Worm (Caenorhabditis elegans): ENCODE data around the gene ivns-1.

ivns-1 gene

ce11 chrX:12603322-12603984 is 30.7 kb downstream of the ivns-1 start, which contains the start of the genes T24D5.6 and R09A8.9:
Gene T24D5.6 (plus strand): TSS chrX:12603622.
Gene R09A8.9 (plus strand): TSS chrX:12603934.
- no peak for TF ChIP-seq mls-2 (tag; optimal IDR thresholded peaks at IDR 0.05)
- TF ChIP-seq ham-2 (GFP tag; optimal IDR thresholded peaks at IDR 0.05): no peak
- no peak for TF ChIP-seq zip-8 (tag; optimal IDR thresholded peaks at IDR 0.05)
- TF ChIP-seq elt-1 (tag; optimal IDR thresholded peaks at IDR 0.05; ENCODE audit: borderline replicate concordance, insufficient read depth): no peak
- no peak for TF ChIP-seq sem-2 (GFP tag; optimal IDR thresholded peaks at IDR 0.05)
- TF ChIP-seq mab-5 (tag; optimal IDR thresholded peaks at IDR 0.05): no peak
- no peak for TF ChIP-seq nhr-28 (tag; optimal IDR thresholded peaks at IDR 0.05)
- TF ChIP-seq nhr-2 (tag; optimal IDR thresholded peaks at IDR 0.05): no peak
- no peak for TF ChIP-seq ces-1 (GFP tag; optimal IDR thresholded peaks at IDR 0.05)
- TF ChIP-seq unc-62 (GFP tag; optimal IDR thresholded peaks at IDR 0.05): no peak
- TF ChIP-seq lin-13 (tag; optimal IDR thresholded peaks at IDR 0.05): no peak

- TF ChIP-seq ham-2 (GFP tag; optimal IDR thresholded peaks at IDR 0.05) (no peak), tbx-8 (GFP tag; optimal IDR thresholded peaks at IDR 0.05) (no peak), mep-1 (tag; optimal IDR thresholded peaks at IDR 0.05) (no peak), hlh-1 (tag; optimal IDR thresholded peaks at IDR 0.05) (no peak), zip-8 (tag; optimal IDR thresholded peaks at IDR 0.05) (no peak), blmp-1 (tag; optimal IDR thresholded peaks at IDR 0.05) (no peak), nhr-2 (tag; optimal IDR thresholded peaks at IDR 0.05) (no peak), snpc-4 (tag; optimal IDR thresholded peaks at IDR 0.05) (no peak), mab-5 (tag; optimal IDR thresholded peaks at IDR 0.05) (no peak), ceh-83 (GFP tag; optimal IDR thresholded peaks at IDR 0.05) (no peak), nhr-12 (tag; optimal IDR thresholded peaks at IDR 0.05) (no peak), elt-3 (tag; optimal IDR thresholded peaks at IDR 0.05) (no peak), flh-1 (GFP tag; optimal IDR thresholded peaks at IDR 0.05) (no peak), pha-4 (tag; optimal IDR thresholded peaks at IDR 0.05) (no peak)
Observed at ce11 chrX:12602611-12603010, 31.5 kb downstream of the ivns-1 start.

- no peak for TF ChIP-seq pha-4 (tag; optimal IDR thresholded peaks at IDR 0.05)
- TF ChIP-seq blmp-1 (tag; optimal IDR thresholded peaks at IDR 0.05): no peak
- no peak for TF ChIP-seq ceh-83 (GFP tag; optimal IDR thresholded peaks at IDR 0.05)
- TF ChIP-seq ceh-43 (GFP tag; optimal IDR thresholded peaks at IDR 0.05): no peak
- no peak for TF ChIP-seq ces-1 (GFP tag; optimal IDR thresholded peaks at IDR 0.05)
- no peak for TF ChIP-seq mep-1 (tag; optimal IDR thresholded peaks at IDR 0.05)
- no peak for TF ChIP-seq mab-5 (tag; optimal IDR thresholded peaks at IDR 0.05)
- no peak for TF ChIP-seq hlh-1 (tag; optimal IDR thresholded peaks at IDR 0.05)
- no peak for TF ChIP-seq sptf-1 (tag; optimal IDR thresholded peaks at IDR 0.05)
- no peak for TF ChIP-seq unc-120 (tag; optimal IDR thresholded peaks at IDR 0.05; ENCODE audit: poor library complexity, severe bottlenecking)
- TF ChIP-seq zip-8 (tag; optimal IDR thresholded peaks at IDR 0.05): no peak
- TF ChIP-seq cnd-1 (tag; optimal IDR thresholded peaks at IDR 0.05): no peak
- TF ChIP-seq ceh-39 (tag; optimal IDR thresholded peaks at IDR 0.05): no peak
- TF ChIP-seq elt-3 (tag; optimal IDR thresholded peaks at IDR 0.05): no peak
- no peak for TF ChIP-seq tbx-8 (GFP tag; optimal IDR thresholded peaks at IDR 0.05)
Observed at ce11 chrX:12596868-12597267, 37.3 kb downstream of the ivns-1 start, which contains the start of gene T24D5.4. Gene T24D5.4 (plus strand): TSS chrX:12597168.

- TF ChIP-seq ceh-43 (GFP tag; optimal IDR thresholded peaks at IDR 0.05): no peak
- TF ChIP-seq tbx-8 (GFP tag; optimal IDR thresholded peaks at IDR 0.05): no peak
- no peak for TF ChIP-seq sptf-1 (tag; optimal IDR thresholded peaks at IDR 0.05)
- no peak for TF ChIP-seq unc-39 (tag; optimal IDR thresholded peaks at IDR 0.05)
- TF ChIP-seq bed-3 (GFP tag; optimal IDR thresholded peaks at IDR 0.05): no peak
- TF ChIP-seq zip-8 (tag; optimal IDR thresholded peaks at IDR 0.05): no peak
- TF ChIP-seq blmp-1 (tag; optimal IDR thresholded peaks at IDR 0.05): no peak
- no peak for TF ChIP-seq elt-1 (tag; optimal IDR thresholded peaks at IDR 0.05; ENCODE audit: borderline replicate concordance, insufficient read depth)
- no peak for TF ChIP-seq ces-1 (GFP tag; optimal IDR thresholded peaks at IDR 0.05)
- TF ChIP-seq ceh-39 (tag; optimal IDR thresholded peaks at IDR 0.05): no peak
- TF ChIP-seq lsy-2 (tag; optimal IDR thresholded peaks at IDR 0.05): no peak
- no peak for TF ChIP-seq pha-4 (tag; optimal IDR thresholded peaks at IDR 0.05)
- no peak for TF ChIP-seq ceh-83 (GFP tag; optimal IDR thresholded peaks at IDR 0.05)
- no peak for TF ChIP-seq nhr-2 (tag; optimal IDR thresholded peaks at IDR 0.05)
- TF ChIP-seq nhr-12 (tag; optimal IDR thresholded peaks at IDR 0.05): no peak
Observed at ce11 chrX:12595954-12596353, 38.2 kb downstream of the ivns-1 start.

- TF ChIP-seq snpc-4 (tag; optimal IDR thresholded peaks at IDR 0.05) (no peak), ceh-39 (tag; optimal IDR thresholded peaks at IDR 0.05) (no peak), blmp-1 (tag; optimal IDR thresholded peaks at IDR 0.05) (no peak), drap-1 (GFP tag; optimal IDR thresholded peaks at IDR 0.05) (no peak), mls-2 (tag; optimal IDR thresholded peaks at IDR 0.05) (no peak), elt-3 (tag; optimal IDR thresholded peaks at IDR 0.05) (no peak), zip-8 (tag; optimal IDR thresholded peaks at IDR 0.05) (no peak)
Observed at ce11 chrX:12595217-12595616, 38.9 kb downstream of the ivns-1 start.
